Fruit fly (Drosophila melanogaster) whole organism, embryonic: ENCODE results near the gene CG5079.

Experiments used
- Bdp1 ChIP-seq: fragments of 200-800 bp; sonication (Bioruptor generic); optimal IDR thresholded peaks from 3 replicates; lab custom pipeline; 2016; ENCODE audit warnings: missing biosample characterization, missing genetic modification characterization
- CG1024 ChIP-seq: fragments of 200-800 bp; sonication (Bioruptor generic); IDR thresholded peaks from 2 replicates; pipeline ENCODE4 v1.3.6; 2022; ENCODE audit warnings: missing biosample characterization, missing genetic modification characterization
- CG10462 ChIP-seq: fragments of 200-800 bp; sonication (Bioruptor generic); optimal IDR thresholded peaks from 2 replicates; lab custom pipeline; 2016; ENCODE audit warnings: missing biosample characterization, missing genetic modification characterization
- CG10979 ChIP-seq: fragments of 200-800 bp; sonication (Bioruptor generic); optimal IDR thresholded peaks from 2 replicates; lab custom pipeline; 2018; ENCODE audit warnings: missing biosample characterization, mild to moderate bottlenecking, missing genetic modification characterization, moderate library complexity
- CG11093 ChIP-seq: fragments of 200-800 bp; sonication (Bioruptor generic); IDR thresholded peaks from 3 replicates; pipeline ENCODE4 v1.3.6; 2022; ENCODE audit warnings: missing biosample characterization, missing genetic modification characterization
- CG12769 ChIP-seq: fragments of 200-800 bp; sonication (Bioruptor generic); optimal IDR thresholded peaks from 2 replicates; lab custom pipeline; 2019; ENCODE audit warnings: missing biosample characterization, mild to moderate bottlenecking, missing genetic modification characterization, moderate library complexity
- CG16779 ChIP-seq: fragments of 200-800 bp; sonication (Bioruptor generic); IDR thresholded peaks from 2 replicates; pipeline ENCODE4 v1.3.6; 2022; ENCODE audit warnings: missing biosample characterization, missing genetic modification characterization
- CG17328 ChIP-seq: fragments of 200-800 bp; sonication (Bioruptor generic); IDR thresholded peaks from 2 replicates; pipeline ENCODE4 v1.3.6; 2022; ENCODE audit warnings: missing biosample characterization, missing genetic modification characterization
- CG17385 ChIP-seq: fragments of 200-800 bp; sonication (Bioruptor generic); optimal IDR thresholded peaks from 3 replicates; lab custom pipeline; 2018; ENCODE audit warnings: missing biosample characterization, mild to moderate bottlenecking, missing genetic modification characterization
- CG17568 ChIP-seq: fragments of 200-800 bp; sonication (Bioruptor generic); optimal IDR thresholded peaks from 2 replicates; lab custom pipeline; 2018; ENCODE audit warnings: missing biosample characterization, mild to moderate bottlenecking, missing genetic modification characterization, moderate library complexity
- CG18476 ChIP-seq: fragments of 200-800 bp; sonication (Bioruptor generic); optimal IDR thresholded peaks from 2 replicates; lab custom pipeline; 2016; ENCODE audit warnings: missing biosample characterization, mild to moderate bottlenecking, missing genetic modification characterization
- CG31365 ChIP-seq: fragments of 200-800 bp; sonication (Bioruptor generic); optimal IDR thresholded peaks from 2 replicates; lab custom pipeline; 2018; ENCODE audit warnings: missing biosample characterization, mild to moderate bottlenecking, missing genetic modification characterization
- CG3281 ChIP-seq: fragments of 200-800 bp; sonication (Bioruptor generic); optimal IDR thresholded peaks from 3 replicates; lab custom pipeline; 2017; ENCODE audit warnings: missing biosample characterization, mild to moderate bottlenecking, missing genetic modification characterization
- CG3407 ChIP-seq: fragments of 200-800 bp; sonication (Bioruptor generic); optimal IDR thresholded peaks from 2 replicates; lab custom pipeline; 2018; ENCODE audit warnings: missing biosample characterization, mild to moderate bottlenecking, missing genetic modification characterization
- CG3995 ChIP-seq: fragments of 200-800 bp; sonication (Bioruptor generic); optimal IDR thresholded peaks from 3 replicates; lab custom pipeline; 2016; ENCODE audit warnings: missing biosample characterization, missing genetic modification characterization
- CG4854 ChIP-seq: fragments of 200-800 bp; sonication (Bioruptor generic); optimal IDR thresholded peaks from 2 replicates; lab custom pipeline; 2016; ENCODE audit warnings: missing biosample characterization, missing genetic modification characterization, inconsistent platforms
- CG7372 ChIP-seq: fragments of 200-800 bp; sonication (Bioruptor generic); IDR thresholded peaks from 2 replicates; pipeline ENCODE4 v1.3.6; 2022; ENCODE audit warnings: missing biosample characterization, missing genetic modification characterization
- CG8089 ChIP-seq: fragments of 200-800 bp; sonication (Bioruptor generic); optimal IDR thresholded peaks from 3 replicates; lab custom pipeline; 2016; ENCODE audit warnings: missing biosample characterization, missing genetic modification characterization
- CG9817 ChIP-seq: fragments of 200-800 bp; sonication (Bioruptor generic); optimal IDR thresholded peaks from 2 replicates; lab custom pipeline; 2018; ENCODE audit warnings: missing biosample characterization, mild to moderate bottlenecking, missing genetic modification characterization, moderate library complexity
- CG9932 ChIP-seq: fragments of 200-800 bp; sonication (Bioruptor generic); IDR thresholded peaks from 2 replicates; pipeline ENCODE4 v1.3.6; 2022; ENCODE audit warnings: missing biosample characterization, missing genetic modification characterization
- Chrac-16 ChIP-seq: fragments of 200-800 bp; sonication (Bioruptor generic); optimal IDR thresholded peaks from 3 replicates; lab custom pipeline; 2016; ENCODE audit warnings: missing biosample characterization, missing genetic modification characterization
- Dbx ChIP-seq: fragments of 200-800 bp; sonication (Bioruptor generic); IDR thresholded peaks from 3 replicates; pipeline ENCODE4 v1.3.6; 2022; ENCODE audit warnings: missing biosample characterization, missing genetic modification characterization
- Dref ChIP-seq: fragments of 200-800 bp; sonication (Bioruptor generic); IDR thresholded peaks from 2 replicates; pipeline ENCODE4 v1.3.6; 2022; ENCODE audit warnings: missing biosample characterization, missing genetic modification characterization
- H2.0 ChIP-seq: fragments of 200-800 bp; sonication (Bioruptor generic); IDR thresholded peaks from 2 replicates; pipeline ENCODE4 v1.3.6; 2022; ENCODE audit warnings: missing biosample characterization, missing genetic modification characterization
- HLH54F ChIP-seq: fragments of 200-800 bp; sonication (Bioruptor generic); optimal IDR thresholded peaks from 3 replicates; lab custom pipeline; 2016; ENCODE audit warnings: missing biosample characterization, missing genetic modification characterization
- Hr78 ChIP-seq, 2 experiments: fragments of 200-800 bp in 1 of 2; fragments of >200 bp in 1 of 2; sonication (Bioruptor generic) in 1 of 2; optimal IDR thresholded peaks; 2 replicates each; lab custom pipeline; 2017 to 2019; ENCODE audit warnings: missing biosample characterization in 2 of 2, missing genetic modification characterization in 2 of 2, mild to moderate bottlenecking in 1 of 2, moderate library complexity in 1 of 2
- Pdp1 ChIP-seq, 2 experiments: fragments of 200-800 bp; sonication (Bioruptor generic); optimal IDR thresholded peaks; 3 replicates each; lab custom pipeline; 2016; ENCODE audit warnings: missing biosample characterization in 2 of 2, missing genetic modification characterization in 2 of 2, mild to moderate bottlenecking in 1 of 2, moderate library complexity in 1 of 2
- Poxn ChIP-seq: fragments of 200-800 bp; sonication (Bioruptor generic); IDR thresholded peaks from 2 replicates; pipeline ENCODE4 v1.3.6; 2022; ENCODE audit warnings: missing biosample characterization, missing genetic modification characterization
- ase ChIP-seq: fragments of 200-800 bp; sonication (Bioruptor generic); IDR thresholded peaks from 3 replicates; pipeline ENCODE4 v1.3.6; 2022; ENCODE audit warnings: missing biosample characterization, missing genetic modification characterization
- ato ChIP-seq: fragments of 200-800 bp; sonication (Bioruptor generic); IDR thresholded peaks from 2 replicates; pipeline ENCODE4 v1.3.6; 2022; ENCODE audit warnings: missing biosample characterization, missing genetic modification characterization; ENCODE audit not compliant: partially characterized antibody
- fd102C ChIP-seq: fragments of 200-800 bp; sonication (Bioruptor generic); optimal IDR thresholded peaks from 2 replicates; lab custom pipeline; 2018; ENCODE audit warnings: missing biosample characterization, mild to moderate bottlenecking, missing genetic modification characterization, moderate library complexity
- gsb ChIP-seq: fragments of 200-800 bp; sonication (Bioruptor generic); IDR thresholded peaks from 2 replicates; pipeline ENCODE4 v1.3.6; 2022; ENCODE audit warnings: missing biosample characterization, missing genetic modification characterization
- ham ChIP-seq: fragments of 200-800 bp; sonication (Bioruptor generic); IDR thresholded peaks from 2 replicates; pipeline ENCODE4 v1.3.6; 2022; ENCODE audit warnings: missing biosample characterization, missing genetic modification characterization
- hkb ChIP-seq, 2 experiments: fragments of 200-800 bp in 1 of 2; fragments of >200 bp in 1 of 2; sonication (Bioruptor generic) in 1 of 2; IDR thresholded peaks in 1 of 2; optimal IDR thresholded peaks in 1 of 2; 2 replicates each; pipeline versions ENCODE4 v1.3.6 to Lab custom; 2017 to 2022; ENCODE audit warnings: missing biosample characterization in 1 of 2, missing genetic modification characterization in 1 of 2
- jumu ChIP-seq: fragments of 200-800 bp; sonication (Bioruptor generic); optimal IDR thresholded peaks from 3 replicates; lab custom pipeline; 2016; ENCODE audit warnings: missing biosample characterization, missing genetic modification characterization
- lilli ChIP-seq: fragments of 200-800 bp; sonication (Bioruptor generic); optimal IDR thresholded peaks from 3 replicates; lab custom pipeline; 2016; ENCODE audit warnings: missing biosample characterization, missing genetic modification characterization
- onecut ChIP-seq: fragments of 200-800 bp; sonication (Bioruptor generic); IDR thresholded peaks from 2 replicates; pipeline ENCODE4 v1.3.6; 2022; ENCODE audit warnings: missing biosample characterization, missing genetic modification characterization
- pb ChIP-seq: fragments of 200-800 bp; sonication (Bioruptor generic); optimal IDR thresholded peaks from 3 replicates; lab custom pipeline; 2016; ENCODE audit warnings: missing biosample characterization, missing genetic modification characterization
- peb ChIP-seq: fragments of 200-800 bp; sonication (Bioruptor generic); IDR thresholded peaks from 2 replicates; pipeline ENCODE4 v1.3.6; 2022; ENCODE audit warnings: missing biosample characterization, missing genetic modification characterization
- pnt ChIP-seq: fragments of 200-800 bp; sonication (Bioruptor generic); optimal IDR thresholded peaks from 3 replicates; lab custom pipeline; 2016; ENCODE audit warnings: missing biosample characterization, missing genetic modification characterization
- pros ChIP-seq: fragments of 200-800 bp; sonication (Bioruptor generic); optimal IDR thresholded peaks from 3 replicates; lab custom pipeline; 2019; ENCODE audit warnings: missing biosample characterization, mild to moderate bottlenecking, missing genetic modification characterization, moderate library complexity
- sqz ChIP-seq: fragments of 200-800 bp; sonication (Bioruptor generic); optimal IDR thresholded peaks from 3 replicates; lab custom pipeline; 2018; ENCODE audit warnings: missing biosample characterization, mild to moderate bottlenecking, missing genetic modification characterization
- ssp ChIP-seq: fragments of 200-800 bp; sonication (Bioruptor generic); IDR thresholded peaks from 2 replicates; pipeline ENCODE4 v1.3.6; 2022; ENCODE audit warnings: missing biosample characterization, missing genetic modification characterization
- tap ChIP-seq: fragments of 200-800 bp; optimal IDR thresholded peaks from 3 replicates; lab custom pipeline; 2019; ENCODE audit warnings: missing biosample characterization, mild to moderate bottlenecking, missing genetic modification characterization, moderate library complexity
- tio ChIP-seq: fragments of 200-800 bp; sonication (Bioruptor generic); optimal IDR thresholded peaks from 2 replicates; lab custom pipeline; 2017; ENCODE audit warnings: missing biosample characterization, missing genetic modification characterization, inconsistent platforms
- tll ChIP-seq, 2 experiments: fragments of 200-800 bp in 1 of 2; fragments of >200 bp in 1 of 2; sonication (Bioruptor generic) in 1 of 2; optimal IDR thresholded peaks; 2 replicates each; lab custom pipeline; 2017 to 2019; ENCODE audit warnings: missing biosample characterization in 2 of 2, missing genetic modification characterization in 2 of 2, mild to moderate bottlenecking in 1 of 2, moderate library complexity in 1 of 2
- trem ChIP-seq: fragments of 200-800 bp; optimal IDR thresholded peaks from 3 replicates; lab custom pipeline; 2019; ENCODE audit warnings: missing biosample characterization, mild to moderate bottlenecking, missing genetic modification characterization, moderate library complexity
- wek ChIP-seq: fragments of 200-800 bp; sonication (Bioruptor generic); optimal IDR thresholded peaks from 3 replicates; lab custom pipeline; 2018; ENCODE audit warnings: missing biosample characterization, mild to moderate bottlenecking, missing genetic modification characterization, moderate library complexity
- zf30C ChIP-seq: fragments of 200-800 bp; sonication (Bioruptor generic); optimal IDR thresholded peaks from 3 replicates; lab custom pipeline; 2018; ENCODE audit warnings: missing biosample characterization, mild to moderate bottlenecking, missing genetic modification characterization
- zfh2 ChIP-seq: fragments of 200-800 bp; sonication (Bioruptor generic); optimal IDR thresholded peaks from 2 replicates; lab custom pipeline; 2016; ENCODE audit warnings: missing biosample characterization, missing genetic modification characterization

The CG5079 gene

DNA sequence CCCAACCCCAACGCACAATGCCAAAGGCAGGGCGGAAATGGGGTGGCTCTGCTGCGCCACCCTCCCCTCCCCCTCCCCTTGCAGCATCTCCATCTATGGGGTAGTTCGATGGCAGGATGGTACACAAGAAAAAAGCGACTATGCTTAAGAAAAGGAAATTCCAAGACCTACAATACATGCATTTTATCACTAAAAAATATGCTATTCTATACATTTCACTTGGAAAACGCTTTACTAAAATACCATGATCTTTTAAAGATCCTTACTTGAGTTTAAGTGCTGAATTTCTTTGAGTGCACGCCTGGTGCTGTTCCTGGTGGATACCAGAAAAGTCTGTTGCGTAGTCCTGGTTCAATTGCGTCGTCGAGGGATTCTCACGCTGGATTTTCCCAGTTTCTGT is 17.6 kb downstream of the CG5079 start (continued):
- peak; percentile 46 for TF ChIP-seq lilli (GFP tag; lab: Kevin White, UChicago)
- peak; percentile 55 for TF ChIP-seq tap (tag; lab: Kevin White, UChicago)
- no peak for TF ChIP-seq fd102C (GFP tag; lab: Kevin White, UChicago)
- no peak for TF ChIP-seq Hr78 (GFP tag; optimal IDR thresholded peaks at IDR 0.05; lab: Kevin White, UChicago)
- TF ChIP-seq CG9932: peak; percentile 56
- no peak for TF ChIP-seq ato (GFP tag; lab: Robert Waterston, UW)
- peak; percentile 31 for TF ChIP-seq CG31365 (tag; lab: Kevin White, UChicago)
- TF ChIP-seq sqz: no peak
- peak; percentile 48 for TF ChIP-seq CG3281 (GFP tag; lab: Kevin White, UChicago)
- TF ChIP-seq wek (GFP tag; lab: Kevin White, UChicago): no peak
- TF ChIP-seq zfh2 (GFP tag; lab: Kevin White, UChicago): no peak
- TF ChIP-seq ase (GFP tag; lab: Robert Waterston, UW): peak; percentile 54; the same call in 1 of the 3 replicates
- peak; percentile 11 for TF ChIP-seq Bdp1 (GFP tag; lab: Kevin White, UChicago)
- TF ChIP-seq CG16779: no peak
- TF ChIP-seq pb (GFP tag; lab: Kevin White, UChicago): peak; percentile 6
- no peak for TF ChIP-seq Dref (GFP tag; lab: Robert Waterston, UW)
- peak; percentile 56 to 60 for TF ChIP-seq Pdp1 (GFP tag; optimal IDR thresholded peaks at IDR 0.05; lab: Kevin White, UChicago)
- peak; percentile 49; the same call in 1 of the 2 replicates for TF ChIP-seq gsb
- TF ChIP-seq CG7372 (GFP tag; lab: Robert Waterston, UW): 0 out of 2 replicates have a peak, but pooled peaks have one; percentile 29
- TF ChIP-seq jumu (GFP tag; lab: Kevin White, UChicago): peak; percentile 64
- peak; percentile 25; the same call in 1 of the 2 replicates for TF ChIP-seq ssp (GFP tag; lab: Robert Waterston, UW)
- peak; percentile 54; the same call in 1 of the 2 replicates for TF ChIP-seq Poxn (GFP tag; lab: Robert Waterston, UW)
- TF ChIP-seq zf30C (GFP tag; lab: Kevin White, UChicago): peak; percentile 77
- no peak for TF ChIP-seq CG3995
- TF ChIP-seq hkb (optimal IDR thresholded peaks at IDR 0.05; lab: Kevin White, UChicago): no peak
- peak; percentile 81 for TF ChIP-seq hkb (GFP tag; IDR thresholded peaks at IDR 0.05; lab: Robert Waterston, UW)
- peak; percentile 72 for TF ChIP-seq CG10979 (tag; lab: Kevin White, UChicago)
- TF ChIP-seq onecut: peak; percentile 60
- peak; percentile 70 for TF ChIP-seq H2.0 (GFP tag; lab: Robert Waterston, UW)
- peak; percentile 41 for TF ChIP-seq CG17568 (GFP tag; lab: Kevin White, UChicago)
- TF ChIP-seq tio: peak; percentile 63
- TF ChIP-seq CG18476 (GFP tag; lab: Kevin White, UChicago): peak; percentile 53
- TF ChIP-seq tll (GFP tag; optimal IDR thresholded peaks at IDR 0.05; lab: Kevin White, UChicago): no peak
- TF ChIP-seq CG17328 (GFP tag; lab: Robert Waterston, UW): peak; percentile 76
- peak; percentile 38 for TF ChIP-seq trem (tag; lab: Kevin White, UChicago)
- peak; percentile 47 for TF ChIP-seq CG3407 (GFP tag; lab: Kevin White, UChicago)
- TF ChIP-seq CG1024 (GFP tag; lab: Robert Waterston, UW): peak; percentile 60
- peak; percentile 58 for TF ChIP-seq HLH54F
- TF ChIP-seq pnt: peak; percentile 72
- no peak for TF ChIP-seq peb
- TF ChIP-seq CG11093 (GFP tag; lab: Robert Waterston, UW): 0 out of 3 replicates have a peak, but pooled peaks have one; percentile 42
- peak; percentile 37 for TF ChIP-seq CG12769 (tag; lab: Kevin White, UChicago)
- TF ChIP-seq Dbx (GFP tag; lab: Robert Waterston, UW): peak; percentile 73
- peak; percentile 23 for TF ChIP-seq CG8089 (GFP tag; lab: Kevin White, UChicago)
- TF ChIP-seq CG10462 (GFP tag; lab: Kevin White, UChicago): peak; percentile 14
- peak; percentile 91 for TF ChIP-seq pros (GFP tag; lab: Kevin White, UChicago)
- no peak for TF ChIP-seq CG4854 (GFP tag; lab: Kevin White, UChicago)
- no peak for TF ChIP-seq ham (GFP tag; lab: Robert Waterston, UW)
- TF ChIP-seq CG9817 (tag; lab: Kevin White, UChicago): peak; percentile 59
- peak; percentile 40 for TF ChIP-seq Chrac-16 (GFP tag; lab: Kevin White, UChicago)
- TF ChIP-seq CG17385 (GFP tag; lab: Kevin White, UChicago): peak; percentile 64
